Worm (Caenorhabditis elegans): ENCODE data around the gene ssp-36.

- TF ChIP-seq unc-62 (GFP tag; optimal IDR thresholded peaks at IDR 0.05) = no peak
- TF ChIP-seq F22D6.2 (tag; optimal IDR thresholded peaks at IDR 0.05) = no peak
- no peak for TF ChIP-seq somi-1 (GFP tag; optimal IDR thresholded peaks at IDR 0.05)
- no peak for TF ChIP-seq ama-1 (optimal IDR thresholded peaks at IDR 0.05)
- no peak for TF ChIP-seq ama-1 (GFP tag; optimal IDR thresholded peaks at IDR 0.05)
- no peak for TF ChIP-seq madf-3 (GFP tag; IDR thresholded peaks at IDR 0.05)
Measured at ce11 chrIV:9796494-9796893, 30.3 kb upstream of the ssp-36 start, which contains the start of gene pis-1.

All from whole organism, young adult.